Fruit fly (Drosophila melanogaster) whole organism, embryonic: ENCODE results near the gene Muc26B.

Source experiments
- Blimp-1 ChIP-seq: fragments of 200-800 bp; sonication (Bioruptor generic); optimal IDR thresholded peaks from 3 replicates; lab custom pipeline; 2018; ENCODE audit warnings: missing biosample characterization, missing genetic modification characterization, mild to moderate bottlenecking, moderate library complexity, missing genetic modification reagents
- CG10462 ChIP-seq: fragments of 200-800 bp; sonication (Bioruptor generic); optimal IDR thresholded peaks from 2 replicates; lab custom pipeline; 2016; ENCODE audit warnings: missing biosample characterization, missing genetic modification characterization
- CG12299 ChIP-seq: fragments of 200-800 bp; sonication (Bioruptor generic); optimal IDR thresholded peaks from 2 replicates; lab custom pipeline; 2018; ENCODE audit warnings: missing biosample characterization, mild to moderate bottlenecking, missing genetic modification characterization
- CG15601 ChIP-seq: fragments of 200-800 bp; sonication (Bioruptor generic); optimal IDR thresholded peaks from 3 replicates; lab custom pipeline; 2019; ENCODE audit warnings: missing biosample characterization, mild to moderate bottlenecking, missing genetic modification characterization, moderate library complexity
- CG1647 ChIP-seq: fragments of 200-800 bp; sonication (Bioruptor generic); optimal IDR thresholded peaks from 3 replicates; lab custom pipeline; 2016; ENCODE audit warnings: missing biosample characterization, missing genetic modification characterization
- Chrac-16 ChIP-seq: fragments of 200-800 bp; sonication (Bioruptor generic); optimal IDR thresholded peaks from 3 replicates; lab custom pipeline; 2016; ENCODE audit warnings: missing biosample characterization, missing genetic modification characterization
- Dip3 ChIP-seq: fragments of 200-800 bp; sonication (Bioruptor generic); optimal IDR thresholded peaks from 3 replicates; lab custom pipeline; 2016; ENCODE audit warnings: missing biosample characterization, missing genetic modification characterization
- Hr51 ChIP-seq, 2 experiments: fragments of 200-800 bp; sonication (Bioruptor generic); optimal IDR thresholded peaks; 2 replicates in 1 of 2; 3 replicates in 1 of 2; lab custom pipeline; 2016 to 2018; ENCODE audit warnings: missing biosample characterization in 2 of 2, missing genetic modification characterization in 2 of 2, mild to moderate bottlenecking in 1 of 2, moderate library complexity in 1 of 2
- Taf1 ChIP-seq: fragments of 200-800 bp; sonication (Bioruptor generic); IDR thresholded peaks from 2 replicates; pipeline ENCODE4 v1.3.6; 2022; ENCODE audit warnings: missing biosample characterization, missing genetic modification characterization
- pb ChIP-seq: fragments of 200-800 bp; sonication (Bioruptor generic); optimal IDR thresholded peaks from 3 replicates; lab custom pipeline; 2016; ENCODE audit warnings: missing biosample characterization, missing genetic modification characterization

dm6 chr2L:6202881-6203280 lies 51.1 kb downstream of the Muc26B start:
- TF ChIP-seq Taf1, result no peak
- TF ChIP-seq CG1647 (GFP tag; lab: Kevin White, UChicago), result no peak
- TF ChIP-seq Chrac-16 (GFP tag; lab: Kevin White, UChicago), result no peak
- no peak for TF ChIP-seq Blimp-1 (GFP tag; lab: Kevin White, UChicago)
- no peak for TF ChIP-seq Hr51 (GFP tag; optimal IDR thresholded peaks at IDR 0.05; lab: Kevin White, UChicago)
- no peak for TF ChIP-seq CG15601 (tag; lab: Kevin White, UChicago)
- no peak for TF ChIP-seq pb (GFP tag; lab: Kevin White, UChicago)
- no peak for TF ChIP-seq CG10462 (GFP tag; lab: Kevin White, UChicago)
- no peak for TF ChIP-seq Dip3 (GFP tag; lab: Kevin White, UChicago)
- no peak for TF ChIP-seq CG12299
